Worm (Caenorhabditis elegans) whole organism, L3 larva: ENCODE results near the gene yap-1.

ENCODE experiments used
- R02D3.7 ChIP-seq: fragments of 150-350 bp; optimal IDR thresholded peaks from 2 replicates; lab custom pipeline; 2014; ENCODE audit warnings: missing biosample characterization, missing genetic modification characterization
- ama-1 ChIP-seq: fragments of 150-350 bp; optimal IDR thresholded peaks from 2 replicates; lab custom pipeline; 2018
- ceh-16 ChIP-seq: sonication (generic microtip); optimal IDR thresholded peaks from 2 replicates; lab custom pipeline; 2017; ENCODE audit warnings: missing biosample characterization, missing genetic modification characterization
- ceh-28 ChIP-seq: fragments of 150-350 bp; optimal IDR thresholded peaks from 2 replicates; lab custom pipeline; 2014; ENCODE audit warnings: missing biosample characterization, missing genetic modification reagents, missing genetic modification characterization
- egl-27 ChIP-seq: sonication (generic microtip); optimal IDR thresholded peaks from 4 replicates; lab custom pipeline; 2017; ENCODE audit warnings: missing biosample characterization, missing genetic modification reagents, missing genetic modification characterization
- egl-5 ChIP-seq: fragments of 150-350 bp; optimal IDR thresholded peaks from 2 replicates; lab custom pipeline; 2017; ENCODE audit warnings: missing biosample characterization, missing genetic modification reagents, missing genetic modification characterization, inconsistent platforms
- elt-2 ChIP-seq: sonication (generic microtip); optimal IDR thresholded peaks from 2 replicates; lab custom pipeline; 2016; ENCODE audit warnings: missing genetic modification reagents, mild to moderate bottlenecking, missing genetic modification characterization, missing compliant biosample characterization
- elt-3 ChIP-seq, 3 experiments: fragments of 150-350 bp in 1 of 3; sonication (generic microtip) in 2 of 3; optimal IDR thresholded peaks; 2 replicates in 2 of 3; 4 replicates in 1 of 3; lab custom pipeline; 2014 to 2017; ENCODE audit warnings: missing biosample characterization in 3 of 3, missing genetic modification characterization in 3 of 3
- eor-1 ChIP-seq, 2 experiments: fragments of 150-350 bp; optimal IDR thresholded peaks; 2 replicates each; lab custom pipeline; 2014 to 2018; ENCODE audit warnings: missing biosample characterization in 2 of 2, missing genetic modification characterization in 2 of 2
- fkh-10 ChIP-seq: sonication (generic microtip); optimal IDR thresholded peaks from 2 replicates; lab custom pipeline; 2017; ENCODE audit warnings: missing biosample characterization, missing genetic modification reagents, missing genetic modification characterization
- fkh-2 ChIP-seq: fragments of 150-350 bp; optimal IDR thresholded peaks from 2 replicates; lab custom pipeline; 2014; ENCODE audit warnings: missing biosample characterization, missing genetic modification reagents, missing genetic modification characterization
- fos-1 ChIP-seq: fragments of 150-350 bp; optimal IDR thresholded peaks from 2 replicates; lab custom pipeline; 2014; ENCODE audit warnings: missing biosample characterization, missing genetic modification characterization
- hmg-11 ChIP-seq: sonication (generic microtip); optimal IDR thresholded peaks from 2 replicates; lab custom pipeline; 2016; ENCODE audit warnings: missing genetic modification characterization, missing compliant biosample characterization
- jun-1 ChIP-seq: fragments of 150-350 bp; optimal IDR thresholded peaks from 2 replicates; lab custom pipeline; 2014; ENCODE audit warnings: missing biosample characterization, missing genetic modification reagents, missing genetic modification characterization
- lin-15B ChIP-seq: fragments of 150-350 bp; optimal IDR thresholded peaks from 2 replicates; lab custom pipeline; 2014; ENCODE audit warnings: missing biosample characterization, missing genetic modification characterization
- lin-39 ChIP-seq: fragments of 150-350 bp; optimal IDR thresholded peaks from 2 replicates; lab custom pipeline; 2018; ENCODE audit warnings: missing biosample characterization, missing genetic modification reagents, missing genetic modification characterization
- lsy-12 ChIP-seq: sonication (generic microtip); optimal IDR thresholded peaks from 2 replicates; lab custom pipeline; 2016; ENCODE audit warnings: mild to moderate bottlenecking, missing genetic modification characterization, missing compliant biosample characterization
- mdl-1 ChIP-seq: fragments of 150-350 bp; optimal IDR thresholded peaks from 2 replicates; lab custom pipeline; 2014; ENCODE audit warnings: missing biosample characterization, missing genetic modification characterization
- mml-1 ChIP-seq: fragments of 150-350 bp; sonication (generic microtip); optimal IDR thresholded peaks from 3 replicates; lab custom pipeline; 2014; ENCODE audit warnings: missing biosample characterization, missing genetic modification characterization
- nfya-1 ChIP-seq: sonication (generic microtip); optimal IDR thresholded peaks from 2 replicates; lab custom pipeline; 2017; ENCODE audit warnings: missing genetic modification characterization, mild to moderate bottlenecking, missing compliant biosample characterization, antibody characterized with exemption, moderate library complexity; ENCODE audit not compliant: insufficient read depth
- nhr-11 ChIP-seq: fragments of 150-350 bp; optimal IDR thresholded peaks from 2 replicates; lab custom pipeline; 2014; ENCODE audit warnings: missing biosample characterization, missing genetic modification characterization
- nhr-23 ChIP-seq: fragments of 150-350 bp; optimal IDR thresholded peaks from 2 replicates; lab custom pipeline; 2014; ENCODE audit warnings: missing biosample characterization, missing genetic modification reagents, missing genetic modification characterization
- nhr-237 ChIP-seq: fragments of 150-350 bp; optimal IDR thresholded peaks from 2 replicates; lab custom pipeline; 2014; ENCODE audit warnings: missing biosample characterization, missing genetic modification characterization
- nhr-25 ChIP-seq: sonication (generic microtip); optimal IDR thresholded peaks from 2 replicates; lab custom pipeline; 2017; ENCODE audit warnings: missing biosample characterization, missing genetic modification characterization
- nhr-28 ChIP-seq: fragments of 150-350 bp; optimal IDR thresholded peaks from 2 replicates; lab custom pipeline; 2014; ENCODE audit warnings: missing biosample characterization, missing genetic modification characterization
- nhr-43 ChIP-seq: sonication (generic microtip); optimal IDR thresholded peaks from 2 replicates; lab custom pipeline; 2016; ENCODE audit warnings: mild to moderate bottlenecking, missing genetic modification characterization, missing compliant biosample characterization; ENCODE audit not compliant: poor library complexity, severe bottlenecking
- nhr-67 ChIP-seq: fragments of 150-350 bp; optimal IDR thresholded peaks from 2 replicates; lab custom pipeline; 2014; ENCODE audit warnings: missing biosample characterization, missing genetic modification characterization
- nhr-76 ChIP-seq: fragments of 150-350 bp; sonication (generic microtip); optimal IDR thresholded peaks from 5 replicates; lab custom pipeline; 2014; ENCODE audit warnings: missing biosample characterization, missing genetic modification characterization
- pha-4 ChIP-seq: fragments of 150-350 bp; optimal IDR thresholded peaks from 2 replicates; lab custom pipeline; 2014; ENCODE audit warnings: missing biosample characterization, missing genetic modification reagents, missing genetic modification characterization
- pqm-1 ChIP-seq: fragments of 150-350 bp; optimal IDR thresholded peaks from 2 replicates; lab custom pipeline; 2017; ENCODE audit warnings: missing biosample characterization, missing genetic modification characterization, inconsistent platforms
- sea-2 ChIP-seq: fragments of 150-350 bp; sonication (generic microtip); optimal IDR thresholded peaks from 4 replicates; lab custom pipeline; 2014; ENCODE audit warnings: missing biosample characterization, missing genetic modification reagents, missing genetic modification characterization
- skn-1 ChIP-seq: fragments of 150-350 bp; optimal IDR thresholded peaks from 2 replicates; lab custom pipeline; 2014; ENCODE audit warnings: missing biosample characterization, missing genetic modification characterization
- snpc-4 ChIP-seq: fragments of 150-350 bp; optimal IDR thresholded peaks from 2 replicates; lab custom pipeline; 2014; ENCODE audit warnings: missing biosample characterization, missing genetic modification characterization
- tbx-2 ChIP-seq: sonication (generic microtip); optimal IDR thresholded peaks from 2 replicates; lab custom pipeline; 2016; ENCODE audit warnings: mild to moderate bottlenecking, missing genetic modification characterization, missing compliant biosample characterization
- unc-39 ChIP-seq: sonication (generic microtip); optimal IDR thresholded peaks from 4 replicates; lab custom pipeline; 2017; ENCODE audit warnings: missing biosample characterization, missing genetic modification characterization
- unc-62 ChIP-seq: fragments of 150-350 bp; sonication (generic microtip); optimal IDR thresholded peaks from 4 replicates; lab custom pipeline; 2014; ENCODE audit warnings: missing biosample characterization, missing genetic modification reagents, missing genetic modification characterization
- zag-1 ChIP-seq: fragments of 150-350 bp; optimal IDR thresholded peaks from 2 replicates; lab custom pipeline; 2014; ENCODE audit warnings: missing biosample characterization, missing genetic modification characterization
- ztf-11 ChIP-seq: fragments of 150-350 bp; optimal IDR thresholded peaks from 2 replicates; lab custom pipeline; 2014; ENCODE audit warnings: missing biosample characterization, missing genetic modification characterization

The yap-1 gene

ce11 chrX:10691232-10691631 lies 511 bp upstream of the yap-1 start (continued):
- TF ChIP-seq nhr-11 (no peak), nhr-67 (tag; lab: Kevin White, UChicago) (no peak), hmg-11 (tag; lab: Kevin White, UChicago) (no peak), unc-62 (GFP tag; lab: Kevin White, UChicago) (no peak), elt-3 (tag; optimal IDR thresholded peaks at IDR 0.05; lab: Kevin White, UChicago) (no peak), eor-1 (tag; optimal IDR thresholded peaks at IDR 0.05; lab: Kevin White, UChicago) (no peak), nhr-28 (tag; lab: Kevin White, UChicago) (no peak)

- TF ChIP-seq zag-1 (no peak), sea-2 (GFP tag; lab: Kevin White, UChicago) (no peak), snpc-4 (tag; lab: Kevin White, UChicago) (no peak), unc-39 (no peak), nhr-76 (tag; lab: Kevin White, UChicago) (no peak), ztf-11 (tag; lab: Kevin White, UChicago) (no peak), lin-15B (no peak), egl-27 (tag; lab: Kevin White, UChicago) (no peak), jun-1 (tag; lab: Kevin White, UChicago) (no peak), nhr-43 (tag; lab: Kevin White, UChicago) (no peak), elt-2 (tag; lab: Kevin White, UChicago) (no peak), lin-39 (tag; lab: Kevin White, UChicago) (no peak), nhr-28 (tag; lab: Kevin White, UChicago) (no peak), nhr-23 (tag; lab: Kevin White, UChicago) (no peak), tbx-2 (tag; lab: Kevin White, UChicago) (no peak), R02D3.7 (tag; lab: Kevin White, UChicago) (no peak), ceh-28 (tag; lab: Kevin White, UChicago) (no peak), mml-1 (tag; lab: Kevin White, UChicago) (no peak), ceh-16 (tag; lab: Kevin White, UChicago) (no peak), pha-4 (tag; lab: Kevin White, UChicago) (no peak)
- TF ChIP-seq, all 47 proteins: peak for 0
Observed at ce11 chrX:10692057-10692456, 314 bp downstream of the yap-1 start.

- TF ChIP-seq elt-2 (tag; lab: Kevin White, UChicago) (peak; percentile 82), nhr-28 (tag; lab: Kevin White, UChicago) (no peak), ztf-11 (tag; lab: Kevin White, UChicago) (no peak), pqm-1 (tag; lab: Kevin White, UChicago) (peak; percentile 60)
Observed at ce11 chrX:10694248-10694647, 2.5 kb downstream of the yap-1 start.

- TF ChIP-seq lin-39 (tag; lab: Kevin White, UChicago) (no peak), elt-2 (tag; lab: Kevin White, UChicago) (peak; percentile 53), lsy-12 (peak; percentile 65), nhr-23 (tag; lab: Kevin White, UChicago) (no peak), hmg-11 (tag; lab: Kevin White, UChicago) (peak; percentile 45), nfya-1 (tag; lab: Kevin White, UChicago) (peak; percentile 32), mdl-1 (tag; lab: Kevin White, UChicago) (no peak), pha-4 (tag; lab: Kevin White, UChicago) (no peak), fkh-2 (no peak), ceh-28 (tag; lab: Kevin White, UChicago) (peak; percentile 20), ztf-11 (tag; lab: Kevin White, UChicago) (no peak), pqm-1 (tag; lab: Kevin White, UChicago) (peak; percentile 60), ceh-16 (tag; lab: Kevin White, UChicago) (no peak)
Observed at ce11 chrX:10694933-10695332, 3.2 kb downstream of the yap-1 start, which contains the start of gene plpp-1.3. Gene plpp-1.3 (plus strand): TSS chrX:10695312.

ce11 chrX:10704329-10704728 lies 12.6 kb downstream of the yap-1 start:
- TF ChIP-seq nhr-25 (tag; lab: Kevin White, UChicago) (no peak), eor-1 (tag; optimal IDR thresholded peaks at IDR 0.05; lab: Kevin White, UChicago) (no peak), sea-2 (GFP tag; lab: Kevin White, UChicago) (no peak), egl-27 (tag; lab: Kevin White, UChicago) (no peak), egl-5 (tag; lab: Kevin White, UChicago) (no peak), fos-1 (tag; lab: Kevin White, UChicago) (no peak), ceh-28 (tag; lab: Kevin White, UChicago) (no peak), zag-1 (no peak), lin-39 (tag; lab: Kevin White, UChicago) (no peak), mdl-1 (tag; lab: Kevin White, UChicago) (no peak), nhr-23 (tag; lab: Kevin White, UChicago) (no peak), fkh-10 (GFP tag; lab: Kevin White, UChicago) (no peak), nhr-43 (tag; lab: Kevin White, UChicago) (no peak), skn-1 (tag; lab: Kevin White, UChicago) (no peak), R02D3.7 (tag; lab: Kevin White, UChicago) (no peak), jun-1 (tag; lab: Kevin White, UChicago) (no peak), ama-1 (no peak), nhr-237 (tag; lab: Kevin White, UChicago) (no peak)
